Fruit fly (Drosophila melanogaster): ENCODE results near the gene CG34132.

Gene CG34132

dm6 chr2L:7876520-7877232 lies 8.6 kb upstream of the CG34132 start:
- TF ChIP-seq fru (GFP tag; optimal IDR thresholded peaks at IDR 0.05) (no peak), woc (GFP tag; optimal IDR thresholded peaks at IDR 0.05) (no peak), usp (GFP tag; optimal IDR thresholded peaks at IDR 0.05) (no peak), pan (optimal IDR thresholded peaks at IDR 0.05) (no peak), rgr (GFP tag; optimal IDR thresholded peaks at IDR 0.05) (no peak), sage (GFP tag; optimal IDR thresholded peaks at IDR 0.05) (no peak), ey (GFP tag; optimal IDR thresholded peaks at IDR 0.05) (no peak), tai (GFP tag; optimal IDR thresholded peaks at IDR 0.05) (no peak)

dm6 chr2L:7878372-7878771 lies 6.9 kb upstream of the CG34132 start:
- TF ChIP-seq CrebA (GFP tag; optimal IDR thresholded peaks at IDR 0.05; ENCODE audit: borderline replicate concordance) = no peak
- peak; percentile 91 for TF ChIP-seq Dfd (GFP tag; optimal IDR thresholded peaks at IDR 0.05)

dm6 chr2L:7879292-7879894 lies 5.9 kb upstream of the CG34132 start, which contains the start of gene spz3:
Gene spz3 (minus strand): TSS chr2L:7879552.
- peak; percentile 13 for TF ChIP-seq sage (GFP tag; optimal IDR thresholded peaks at IDR 0.05)
- peak; percentile 50 for TF ChIP-seq CrebA (GFP tag; optimal IDR thresholded peaks at IDR 0.05; ENCODE audit: borderline replicate concordance)
- TF ChIP-seq CG9705 (GFP tag; optimal IDR thresholded peaks at IDR 0.05) = no peak
- peak; percentile 8 for TF ChIP-seq Dif (GFP tag; optimal IDR thresholded peaks at IDR 0.05; ENCODE audit: partially characterized antibody)
- peak; percentile 2 for TF ChIP-seq woc (GFP tag; optimal IDR thresholded peaks at IDR 0.05)
- TF ChIP-seq HLH106 (tag; optimal IDR thresholded peaks at IDR 0.05) = no peak
- peak; percentile 25 for TF ChIP-seq h (GFP tag; optimal IDR thresholded peaks at IDR 0.05)
- no peak for TF ChIP-seq usp (GFP tag; optimal IDR thresholded peaks at IDR 0.05)
- no peak for TF ChIP-seq Rel (GFP tag; optimal IDR thresholded peaks at IDR 0.05)
- peak; percentile 35 for TF ChIP-seq Rel (tag; optimal IDR thresholded peaks at IDR 0.05)
- TF ChIP-seq dl (GFP tag; optimal IDR thresholded peaks at IDR 0.05; ENCODE audit: insufficient read depth in 1 of 2, partially characterized antibody in 2 of 2) = no peak
- peak; percentile 74 for TF ChIP-seq Sp1 (GFP tag; optimal IDR thresholded peaks at IDR 0.05)
- no peak for TF ChIP-seq OdsH (GFP tag; optimal IDR thresholded peaks at IDR 0.05)
- no peak for TF ChIP-seq fru (GFP tag; optimal IDR thresholded peaks at IDR 0.05)

- TF ChIP-seq Vsx2 (GFP tag; optimal IDR thresholded peaks at IDR 0.05; ENCODE audit: partially characterized antibody) = peak; percentile 10
- peak; percentile 36 for TF ChIP-seq fru (GFP tag; optimal IDR thresholded peaks at IDR 0.05)
- no peak for TF ChIP-seq sage (GFP tag; optimal IDR thresholded peaks at IDR 0.05)
- TF ChIP-seq Rel (GFP tag; optimal IDR thresholded peaks at IDR 0.05) = no peak
- no peak for TF ChIP-seq Rel (tag; optimal IDR thresholded peaks at IDR 0.05)
- TF ChIP-seq woc (GFP tag; optimal IDR thresholded peaks at IDR 0.05) = peak; percentile 17
- TF ChIP-seq dl (GFP tag; optimal IDR thresholded peaks at IDR 0.05; ENCODE audit: insufficient read depth in 1 of 2, partially characterized antibody in 2 of 2) = peak; percentile 39 to 54
- peak; percentile 27 for TF ChIP-seq Dif (GFP tag; optimal IDR thresholded peaks at IDR 0.05; ENCODE audit: partially characterized antibody)
- TF ChIP-seq Dfd (GFP tag; optimal IDR thresholded peaks at IDR 0.05) = no peak
Observed at dm6 chr2L:7880458-7880857, 4.8 kb upstream of the CG34132 start.

dm6 chr2L:7885952-7886351 lies 649 bp downstream of the CG34132 start:
- TF ChIP-seq Myc (optimal IDR thresholded peaks at IDR 0.05) = peak; percentile 9
- TF ChIP-seq tai (GFP tag; optimal IDR thresholded peaks at IDR 0.05) = peak; percentile 35
- TF ChIP-seq Mio (GFP tag; optimal IDR thresholded peaks at IDR 0.05) = no peak
- TF ChIP-seq Dif (GFP tag; optimal IDR thresholded peaks at IDR 0.05; ENCODE audit: partially characterized antibody) = no peak

- TF ChIP-seq Rel (GFP tag; optimal IDR thresholded peaks at IDR 0.05) (no peak), Rel (tag; optimal IDR thresholded peaks at IDR 0.05) (no peak), dsf (GFP tag; optimal IDR thresholded peaks at IDR 0.05; ENCODE audit: borderline replicate concordance) (no peak), Abd-B (GFP tag; optimal IDR thresholded peaks at IDR 0.05) (no peak), brk (GFP tag; optimal IDR thresholded peaks at IDR 0.05) (no peak), usp (GFP tag; optimal IDR thresholded peaks at IDR 0.05) (no peak), N (GFP tag; optimal IDR thresholded peaks at IDR 0.05) (no peak)
Observed at dm6 chr2L:7887333-7887732, 2.0 kb downstream of the CG34132 start, which contains the start of gene CG7102. Gene CG7102 (minus strand): TSS chr2L:7887513.

Measured in whole organism, wandering third instar larva.